Worm (Caenorhabditis elegans): Measurements from ENCODE around the gene F46C5.9.

F46C5.9 gene

DNA sequence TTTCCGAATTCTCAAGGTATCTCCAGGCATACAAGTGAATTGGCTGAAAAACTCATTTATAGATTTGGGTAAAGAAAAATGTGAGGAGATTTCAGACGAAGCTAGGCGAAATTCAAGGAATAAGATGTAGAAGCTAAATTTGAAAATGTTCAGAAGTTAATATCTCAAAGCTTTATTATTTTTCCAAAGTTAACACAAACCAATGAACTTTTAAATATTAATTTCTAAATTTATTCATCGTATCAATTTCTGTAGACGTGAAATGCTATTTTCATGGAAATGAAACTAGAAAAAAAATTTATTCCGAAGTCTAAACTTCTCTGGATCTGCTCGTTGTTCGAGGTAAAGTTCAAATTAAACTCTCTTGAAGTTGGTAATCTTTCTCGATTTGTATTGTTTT is 34.8 kb upstream of the F46C5.9 start, which contains the start of gene agxt-1:
agxt-1 (plus strand) TSS at position 301 of the 400 bp plus-strand sequence.
- TF ChIP-seq cog-1 (tag; optimal IDR thresholded peaks at IDR 0.05) (no peak), med-1 (GFP tag; optimal IDR thresholded peaks at IDR 0.05; ENCODE audit: insufficient read depth) (no peak), ref-1 (GFP tag; conservative IDR thresholded peaks at IDR 0.05) (no peak), flt-1 (GFP tag; IDR thresholded peaks at IDR 0.05) (no peak), tab-1 (GFP tag; IDR thresholded peaks at IDR 0.05) (no peak), T22C8.4 (GFP tag; IDR thresholded peaks at IDR 0.05) (no peak), klf-2 (GFP tag; conservative IDR thresholded peaks at IDR 0.05) (no peak), ztf-29 (GFP tag; IDR thresholded peaks at IDR 0.05) (no peak)

DNA sequence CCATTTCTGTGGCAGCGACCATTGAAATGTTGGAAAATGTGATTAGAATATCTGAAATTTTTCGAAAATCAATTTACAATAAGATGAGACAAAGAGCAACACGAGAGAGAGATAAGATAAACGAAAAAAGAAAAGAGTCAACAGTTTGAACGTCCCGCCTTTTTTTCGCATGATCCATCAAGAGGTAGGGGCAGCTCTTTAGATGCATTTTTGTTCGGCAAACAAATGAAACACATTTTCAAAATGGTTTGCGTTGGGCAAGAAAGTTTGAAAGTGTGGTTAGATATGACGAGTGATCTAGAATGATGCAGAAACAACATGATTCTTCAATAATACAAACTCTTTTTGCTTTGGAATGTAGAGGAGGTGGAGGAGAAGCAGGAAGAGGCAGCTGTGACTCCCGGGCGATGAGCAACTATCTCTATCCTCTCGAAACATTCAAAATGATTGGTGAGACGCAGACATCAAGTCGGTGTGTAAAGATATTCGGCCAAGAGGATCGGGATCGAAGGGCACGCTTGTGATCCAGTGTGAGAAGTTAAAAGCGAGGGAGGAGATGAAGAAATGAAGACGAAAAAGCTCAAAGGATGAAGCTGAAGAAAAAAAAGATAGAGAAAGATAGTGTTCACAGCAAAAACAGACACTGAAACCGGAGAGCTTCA is 34.1 kb upstream of the F46C5.9 start, which contains the start of gene F46C5.6:
F46C5.6 (minus strand) TSS at position 51 of the 662 bp plus-strand sequence.
- TF ChIP-seq tab-1 (GFP tag; IDR thresholded peaks at IDR 0.05) (no peak), ref-1 (GFP tag; conservative IDR thresholded peaks at IDR 0.05) (no peak), ztf-23 (GFP tag; IDR thresholded peaks at IDR 0.05) (no peak), flt-1 (GFP tag; IDR thresholded peaks at IDR 0.05) (no peak), med-1 (GFP tag; optimal IDR thresholded peaks at IDR 0.05; ENCODE audit: insufficient read depth) (no peak), klf-2 (GFP tag; conservative IDR thresholded peaks at IDR 0.05) (no peak), T22C8.4 (GFP tag; IDR thresholded peaks at IDR 0.05) (no peak), cog-1 (tag; optimal IDR thresholded peaks at IDR 0.05) (no peak), ztf-29 (GFP tag; IDR thresholded peaks at IDR 0.05) (no peak)

DNA sequence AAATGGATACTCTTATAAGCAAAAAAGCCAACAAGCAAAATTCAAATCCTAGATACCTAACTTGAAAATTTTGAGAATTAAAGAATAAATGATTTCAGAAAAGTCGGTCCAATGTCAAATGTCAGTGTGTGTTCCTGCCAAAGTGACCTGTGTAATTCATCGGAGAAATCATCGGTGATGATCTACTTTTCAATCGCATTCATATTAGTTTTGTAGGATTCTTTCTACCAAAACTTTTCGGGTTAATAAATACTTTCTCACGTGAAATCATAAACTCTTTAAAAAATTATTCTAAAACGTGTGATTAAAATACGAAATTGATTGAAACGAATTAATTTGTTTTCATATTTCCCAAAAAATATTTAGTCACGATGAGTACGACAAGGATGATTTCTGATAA is 28.5 kb upstream of the F46C5.9 start, which contains the start of gene F46C5.7:
F46C5.7 (plus strand) TSS at position 301 of the 400 bp plus-strand sequence.
- TF ChIP-seq tab-1 (GFP tag; IDR thresholded peaks at IDR 0.05) (no peak), T22C8.4 (GFP tag; IDR thresholded peaks at IDR 0.05) (no peak), ref-1 (GFP tag; conservative IDR thresholded peaks at IDR 0.05) (no peak), cog-1 (tag; optimal IDR thresholded peaks at IDR 0.05) (no peak), flt-1 (GFP tag; IDR thresholded peaks at IDR 0.05) (no peak), med-1 (GFP tag; optimal IDR thresholded peaks at IDR 0.05; ENCODE audit: insufficient read depth) (no peak), ztf-23 (GFP tag; IDR thresholded peaks at IDR 0.05) (no peak), klf-2 (GFP tag; conservative IDR thresholded peaks at IDR 0.05) (no peak), ztf-29 (GFP tag; IDR thresholded peaks at IDR 0.05) (no peak)

DNA sequence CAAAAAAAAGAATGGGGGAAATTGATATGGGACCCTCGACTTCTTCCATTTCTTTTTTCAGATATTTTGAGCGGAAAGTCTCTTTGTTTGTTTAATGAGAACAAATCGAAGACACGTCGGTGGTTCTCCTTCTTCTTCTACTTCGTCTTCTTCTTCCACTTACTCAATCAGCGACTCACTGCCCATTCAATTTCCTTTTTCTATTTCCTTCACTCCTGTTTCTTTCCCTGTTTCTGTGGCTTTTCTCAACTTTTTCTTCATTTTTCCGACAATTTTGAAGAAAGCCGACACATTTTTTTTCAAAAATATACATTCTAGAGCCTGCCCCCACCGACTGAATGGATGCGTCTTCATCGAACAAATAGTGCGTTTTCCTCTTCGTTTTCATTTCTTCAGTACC is 25.3 kb upstream of the F46C5.9 start, which contains the start of gene F46C5.4:
F46C5.4 (plus strand) TSS at position 222 of the 400 bp plus-strand sequence.
- TF ChIP-seq tab-1 (GFP tag; IDR thresholded peaks at IDR 0.05) (no peak), ref-1 (GFP tag; conservative IDR thresholded peaks at IDR 0.05) (no peak), ztf-23 (GFP tag; IDR thresholded peaks at IDR 0.05) (no peak), flt-1 (GFP tag; IDR thresholded peaks at IDR 0.05) (no peak), klf-2 (GFP tag; conservative IDR thresholded peaks at IDR 0.05) (no peak), cog-1 (tag; optimal IDR thresholded peaks at IDR 0.05) (no peak), T22C8.4 (GFP tag; IDR thresholded peaks at IDR 0.05) (no peak), ztf-29 (GFP tag; IDR thresholded peaks at IDR 0.05) (no peak)

DNA sequence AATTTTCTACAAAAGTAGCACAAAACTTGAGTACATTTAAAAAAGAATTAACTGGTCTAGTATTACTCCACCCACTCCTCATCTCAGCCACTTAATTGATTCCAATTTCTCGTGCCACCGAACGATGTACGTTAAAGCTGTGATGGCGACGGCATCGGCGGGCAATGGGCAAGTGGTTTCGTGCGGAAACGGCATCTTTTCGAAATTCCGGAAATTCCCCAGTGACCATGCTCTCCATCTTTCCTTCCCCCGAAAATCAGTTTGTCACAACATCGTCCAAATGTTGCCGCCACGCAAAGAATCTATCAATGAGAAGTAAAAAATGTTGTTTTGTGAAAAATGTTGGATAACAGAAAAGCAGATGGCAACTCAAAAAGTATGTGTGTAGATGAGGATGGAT is 22.4 kb upstream of the F46C5.9 start:
- TF ChIP-seq ztf-23 (GFP tag; IDR thresholded peaks at IDR 0.05) (no peak), ref-1 (GFP tag; conservative IDR thresholded peaks at IDR 0.05) (no peak), flt-1 (GFP tag; IDR thresholded peaks at IDR 0.05) (no peak), ztf-29 (GFP tag; IDR thresholded peaks at IDR 0.05) (no peak), tab-1 (GFP tag; IDR thresholded peaks at IDR 0.05) (no peak), med-1 (GFP tag; optimal IDR thresholded peaks at IDR 0.05; ENCODE audit: insufficient read depth) (no peak), klf-2 (GFP tag; conservative IDR thresholded peaks at IDR 0.05) (no peak), T22C8.4 (GFP tag; IDR thresholded peaks at IDR 0.05) (no peak), cog-1 (tag; optimal IDR thresholded peaks at IDR 0.05) (no peak)

DNA sequence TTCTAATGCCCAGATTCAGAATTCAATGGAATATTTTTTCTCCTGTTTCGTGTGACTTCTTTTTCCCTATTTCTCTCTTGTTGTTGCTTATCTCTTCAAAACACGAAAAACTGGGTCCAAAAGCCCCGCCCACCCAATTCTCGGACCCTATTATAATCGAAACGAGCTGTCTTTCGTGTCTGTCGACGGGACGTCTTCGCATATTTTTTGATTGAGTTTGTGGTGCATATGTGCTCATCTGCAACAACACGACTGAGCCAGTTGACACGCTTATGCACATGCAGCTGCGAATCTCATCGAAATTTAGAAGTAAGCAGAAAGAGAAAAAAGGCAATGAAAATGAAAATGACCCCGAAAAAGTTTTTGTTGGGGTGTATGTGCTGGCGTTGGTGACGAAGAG is 20.4 kb upstream of the F46C5.9 start:
- TF ChIP-seq flt-1 (GFP tag; IDR thresholded peaks at IDR 0.05): no peak
- TF ChIP-seq T22C8.4 (GFP tag; IDR thresholded peaks at IDR 0.05): no peak
- TF ChIP-seq klf-2 (GFP tag; conservative IDR thresholded peaks at IDR 0.05): no peak
- no peak for TF ChIP-seq ztf-29 (GFP tag; IDR thresholded peaks at IDR 0.05)
- TF ChIP-seq cog-1 (tag; optimal IDR thresholded peaks at IDR 0.05): no peak
- no peak for TF ChIP-seq ref-1 (GFP tag; conservative IDR thresholded peaks at IDR 0.05)
- TF ChIP-seq ztf-23 (GFP tag; IDR thresholded peaks at IDR 0.05): no peak
- TF ChIP-seq med-1 (GFP tag; optimal IDR thresholded peaks at IDR 0.05; ENCODE audit: insufficient read depth): no peak
- TF ChIP-seq tab-1 (GFP tag; IDR thresholded peaks at IDR 0.05): no peak

DNA sequence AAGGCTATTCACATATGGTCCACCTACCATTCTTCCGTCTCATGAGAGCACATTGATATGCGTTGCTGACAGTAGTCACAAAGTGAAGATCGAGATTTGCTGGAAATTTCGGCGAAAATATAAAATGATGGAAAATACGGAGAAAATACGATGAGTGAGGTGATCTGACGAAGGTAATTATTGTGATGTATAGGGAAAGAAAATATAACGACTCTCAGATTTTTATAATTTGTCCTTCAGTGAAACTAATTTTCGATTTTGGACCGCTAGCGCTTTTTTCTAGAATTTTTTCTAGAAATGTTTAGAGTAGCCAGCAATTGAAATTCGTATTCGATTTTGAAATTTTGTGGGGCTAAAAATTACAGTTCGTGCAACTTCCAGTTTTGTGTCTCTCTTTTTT is 18.7 kb upstream of the F46C5.9 start, which contains the start of gene F46C5.2:
F46C5.2 (minus strand) TSS at position 101 of the 400 bp plus-strand sequence.
- no peak for TF ChIP-seq cog-1 (tag; optimal IDR thresholded peaks at IDR 0.05)
- no peak for TF ChIP-seq klf-2 (GFP tag; conservative IDR thresholded peaks at IDR 0.05)
- TF ChIP-seq ztf-23 (GFP tag; IDR thresholded peaks at IDR 0.05): no peak
- TF ChIP-seq ztf-29 (GFP tag; IDR thresholded peaks at IDR 0.05): no peak
- TF ChIP-seq flt-1 (GFP tag; IDR thresholded peaks at IDR 0.05): no peak
- TF ChIP-seq med-1 (GFP tag; optimal IDR thresholded peaks at IDR 0.05; ENCODE audit: insufficient read depth): no peak
- TF ChIP-seq T22C8.4 (GFP tag; IDR thresholded peaks at IDR 0.05): no peak
- no peak for TF ChIP-seq tab-1 (GFP tag; IDR thresholded peaks at IDR 0.05)
- TF ChIP-seq ref-1 (GFP tag; conservative IDR thresholded peaks at IDR 0.05): no peak

DNA sequence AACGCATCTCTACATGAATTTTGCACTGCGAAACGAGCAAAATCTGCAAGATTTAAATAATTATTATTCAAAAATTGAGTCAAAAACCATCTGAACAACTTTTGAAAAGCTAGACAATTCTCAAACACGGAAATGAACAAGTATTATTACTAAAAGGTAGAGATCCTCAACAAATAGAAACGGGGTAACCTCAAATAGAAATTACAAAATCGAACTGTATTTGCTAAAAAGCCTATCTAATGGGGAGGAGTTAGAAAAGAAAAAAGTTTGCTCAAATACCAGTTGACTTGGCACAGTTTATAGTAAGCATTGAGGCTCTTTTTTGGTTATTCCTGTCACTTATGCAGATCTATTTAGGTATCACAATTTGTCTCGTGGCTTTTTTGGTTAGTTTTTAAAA is 15.2 kb upstream of the F46C5.9 start, which contains the start of gene nas-25:
nas-25 (plus strand) TSS at position 301 of the 400 bp plus-strand sequence.
- no peak for TF ChIP-seq ref-1 (GFP tag; conservative IDR thresholded peaks at IDR 0.05)
- TF ChIP-seq med-1 (GFP tag; optimal IDR thresholded peaks at IDR 0.05; ENCODE audit: insufficient read depth): no peak
- TF ChIP-seq flt-1 (GFP tag; IDR thresholded peaks at IDR 0.05): no peak
- TF ChIP-seq ztf-23 (GFP tag; IDR thresholded peaks at IDR 0.05): no peak
- TF ChIP-seq ztf-29 (GFP tag; IDR thresholded peaks at IDR 0.05): no peak
- no peak for TF ChIP-seq tab-1 (GFP tag; IDR thresholded peaks at IDR 0.05)
- TF ChIP-seq cog-1 (tag; optimal IDR thresholded peaks at IDR 0.05): no peak
- no peak for TF ChIP-seq klf-2 (GFP tag; conservative IDR thresholded peaks at IDR 0.05)
- TF ChIP-seq T22C8.4 (GFP tag; IDR thresholded peaks at IDR 0.05): no peak

DNA sequence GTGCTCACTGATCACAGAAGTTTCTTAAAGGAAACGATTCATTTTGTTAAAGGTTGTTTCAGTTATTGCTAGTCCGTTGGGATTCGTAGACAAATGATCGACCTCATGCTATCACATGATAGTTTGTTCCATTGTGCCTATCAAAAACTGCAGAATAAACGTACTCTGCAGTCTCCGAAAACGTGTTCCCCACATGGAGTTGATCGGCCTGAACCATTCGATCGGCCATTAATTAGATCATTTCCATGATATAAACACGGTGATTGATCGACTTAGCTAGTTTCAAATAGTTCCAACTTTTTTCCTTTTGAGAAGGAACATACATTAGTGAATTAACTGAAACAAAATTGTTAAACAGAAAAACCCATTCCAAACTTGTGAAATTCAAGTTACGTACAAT is 12.2 kb upstream of the F46C5.9 start:
- TF ChIP-seq T22C8.4 (GFP tag; IDR thresholded peaks at IDR 0.05): no peak
- no peak for TF ChIP-seq ztf-23 (GFP tag; IDR thresholded peaks at IDR 0.05)
- no peak for TF ChIP-seq klf-2 (GFP tag; conservative IDR thresholded peaks at IDR 0.05)
- no peak for TF ChIP-seq ref-1 (GFP tag; conservative IDR thresholded peaks at IDR 0.05)
- TF ChIP-seq flt-1 (GFP tag; IDR thresholded peaks at IDR 0.05): no peak
- TF ChIP-seq ztf-29 (GFP tag; IDR thresholded peaks at IDR 0.05): no peak
- no peak for TF ChIP-seq tab-1 (GFP tag; IDR thresholded peaks at IDR 0.05)
- TF ChIP-seq med-1 (GFP tag; optimal IDR thresholded peaks at IDR 0.05; ENCODE audit: insufficient read depth): no peak
- TF ChIP-seq cog-1 (tag; optimal IDR thresholded peaks at IDR 0.05): no peak

Measured in whole organism, midembryonic.